Worm (Caenorhabditis elegans) whole organism, L4/young adult: ENCODE data around the gene srb-13.

ENCODE experiments used
- dao-5 ChIP-seq: sonication (generic microtip); optimal IDR thresholded peaks from 2 replicates; lab custom pipeline; 2016; ENCODE audit warnings: missing genotype, missing genetic modification characterization, moderate library complexity, missing compliant biosample characterization
- him-1 ChIP-seq: sonication (generic microtip); optimal IDR thresholded peaks from 2 replicates; lab custom pipeline; 2016; ENCODE audit warnings: missing genotype, missing genetic modification reagents, missing genetic modification characterization, missing compliant biosample characterization

ce11 chrII:5184661-5185545 lies 27.5 kb upstream of the srb-13 start:
- no peak for TF ChIP-seq dao-5 (tag; lab: Kevin White, UChicago)
- TF ChIP-seq him-1 (tag; lab: Kevin White, UChicago) = no peak
